Worm (Caenorhabditis elegans) whole organism, young adult: ENCODE measurements around the gene smgl-2.

Source experiments
- B0019.2 ChIP-seq: fragments of 200-800 bp; sonication (Bioruptor generic); conservative IDR thresholded peaks from 2 replicates; pipeline ENCODE4 v1.3.6; 2022; ENCODE audit warnings: missing genetic modification reagents, missing genetic modification characterization, missing compliant biosample characterization
- B0261.1 ChIP-seq: sonication (generic microtip); optimal IDR thresholded peaks from 2 replicates; lab custom pipeline; 2016; ENCODE audit warnings: mild to moderate bottlenecking, missing genetic modification characterization, moderate library complexity, missing compliant biosample characterization
- C06A6.2 ChIP-seq: fragments of 200-800 bp; sonication (Bioruptor generic); conservative IDR thresholded peaks from 2 replicates; pipeline ENCODE4 v1.3.6; 2022; ENCODE audit warnings: missing genetic modification characterization, missing compliant biosample characterization
- C17E4.6 ChIP-seq: fragments of 200-800 bp; sonication (Bioruptor generic); IDR thresholded peaks from 2 replicates; pipeline ENCODE4 v1.3.6; 2022; ENCODE audit warnings: missing genetic modification reagents, missing genetic modification characterization, missing compliant biosample characterization
- F10E7.11 ChIP-seq: sonication (generic microtip); optimal IDR thresholded peaks from 2 replicates; lab custom pipeline; 2017; ENCODE audit warnings: mild to moderate bottlenecking, missing genetic modification characterization, moderate library complexity, missing compliant biosample characterization
- F52B5.7 ChIP-seq: sonication (generic microtip); optimal IDR thresholded peaks from 2 replicates; lab custom pipeline; 2016; ENCODE audit warnings: mild to moderate bottlenecking, missing genetic modification characterization, missing compliant biosample characterization
- T07F8.4 ChIP-seq: sonication (generic microtip); optimal IDR thresholded peaks from 2 replicates; lab custom pipeline; 2016; ENCODE audit warnings: mild to moderate bottlenecking, missing genetic modification characterization, moderate library complexity, missing compliant biosample characterization
- T26A5.8 ChIP-seq: sonication (generic microtip); optimal IDR thresholded peaks from 2 replicates; lab custom pipeline; 2016; ENCODE audit warnings: missing genetic modification characterization, missing compliant biosample characterization
- Y53F4B.3 ChIP-seq: fragments of 200-800 bp; sonication (Bioruptor generic); IDR thresholded peaks from 2 replicates; pipeline ENCODE4 v1.3.6; 2022; ENCODE audit warnings: missing genetic modification reagents, missing genetic modification characterization, missing compliant biosample characterization
- akir-1 ChIP-seq: fragments of 200-800 bp; sonication (Bioruptor generic); optimal IDR thresholded peaks from 2 replicates; lab custom pipeline; 2018; ENCODE audit warnings: mild to moderate bottlenecking, missing genetic modification characterization, moderate library complexity, missing compliant biosample characterization
- attf-5 ChIP-seq: fragments of 200-800 bp; sonication (Bioruptor generic); optimal IDR thresholded peaks from 2 replicates; lab custom pipeline; 2018; ENCODE audit warnings: mild to moderate bottlenecking, missing genetic modification characterization, missing compliant biosample characterization
- ccch-3 ChIP-seq: fragments of 200-800 bp; sonication (Bioruptor generic); optimal IDR thresholded peaks from 2 replicates; lab custom pipeline; 2018; ENCODE audit warnings: mild to moderate bottlenecking, missing genetic modification characterization, missing compliant biosample characterization
- cebp-1 ChIP-seq, 2 experiments: fragments of 200-800 bp in 1 of 2; sonication (Bioruptor generic) in 1 of 2; sonication (generic microtip) in 1 of 2; IDR thresholded peaks in 1 of 2; optimal IDR thresholded peaks in 1 of 2; 2 replicates each; pipeline versions ENCODE4 v1.3.6 to Lab custom; 2017 to 2022; ENCODE audit warnings: missing compliant biosample characterization in 2 of 2, missing genetic modification characterization in 2 of 2, mild to moderate bottlenecking in 1 of 2, missing genetic modification reagents in 1 of 2, moderate library complexity in 1 of 2
- ceh-40 ChIP-seq: fragments of 200-800 bp; sonication (Bioruptor generic); IDR thresholded peaks from 2 replicates; pipeline ENCODE4 v1.3.6; 2022; ENCODE audit warnings: missing genetic modification characterization, missing compliant biosample characterization
- ceh-58 ChIP-seq: fragments of 200-800 bp; sonication (Bioruptor generic); IDR thresholded peaks from 2 replicates; pipeline ENCODE4 v1.3.6; 2022; ENCODE audit warnings: missing genetic modification characterization, missing compliant biosample characterization
- ceh-79 ChIP-seq: sonication (generic microtip); optimal IDR thresholded peaks from 2 replicates; lab custom pipeline; 2017; ENCODE audit warnings: mild to moderate bottlenecking, missing genetic modification characterization, missing compliant biosample characterization
- chd-7 ChIP-seq: sonication (generic microtip); optimal IDR thresholded peaks from 2 replicates; lab custom pipeline; 2016; ENCODE audit warnings: mild to moderate bottlenecking, missing genetic modification characterization, moderate library complexity, missing compliant biosample characterization
- die-1 ChIP-seq: sonication (generic microtip); optimal IDR thresholded peaks from 2 replicates; lab custom pipeline; 2016; ENCODE audit warnings: missing genotype, mild to moderate bottlenecking, missing genetic modification characterization, missing compliant biosample characterization
- dox-1 ChIP-seq: fragments of 200-800 bp; sonication (Bioruptor generic); IDR thresholded peaks from 2 replicates; pipeline ENCODE4 v1.3.6; 2022; ENCODE audit warnings: missing genetic modification reagents, missing genetic modification characterization, missing compliant biosample characterization
- egrh-3 ChIP-seq: fragments of 200-800 bp; sonication (Bioruptor generic); IDR thresholded peaks from 2 replicates; pipeline ENCODE4 v1.3.6; 2022; ENCODE audit warnings: missing genetic modification reagents, missing genetic modification characterization, missing compliant biosample characterization
- ekl-4 ChIP-seq: fragments of 200-800 bp; sonication (Bioruptor generic); IDR thresholded peaks from 2 replicates; pipeline ENCODE4 v1.3.6; 2022; ENCODE audit warnings: missing genetic modification reagents, missing genetic modification characterization, missing compliant biosample characterization
- ets-4 ChIP-seq: fragments of 200-800 bp; sonication (Bioruptor generic); optimal IDR thresholded peaks from 2 replicates; lab custom pipeline; 2018; ENCODE audit warnings: mild to moderate bottlenecking, missing genetic modification characterization, missing compliant biosample characterization
- fkh-3 ChIP-seq: sonication (generic microtip); optimal IDR thresholded peaks from 2 replicates; lab custom pipeline; 2016; ENCODE audit warnings: mild to moderate bottlenecking, missing genetic modification characterization, missing compliant biosample characterization
- gei-17 ChIP-seq: fragments of 200-800 bp; sonication (Bioruptor generic); optimal IDR thresholded peaks from 2 replicates; lab custom pipeline; 2018; ENCODE audit warnings: mild to moderate bottlenecking, missing genetic modification characterization, missing compliant biosample characterization
- hlh-26 ChIP-seq: fragments of 200-800 bp; sonication (Bioruptor generic); conservative IDR thresholded peaks from 2 replicates; pipeline ENCODE4 v1.3.6; 2022; ENCODE audit warnings: missing genetic modification reagents, missing genetic modification characterization, missing compliant biosample characterization
- hmg-1.2 ChIP-seq: fragments of 200-800 bp; sonication (Bioruptor generic); IDR thresholded peaks from 2 replicates; pipeline ENCODE4 v1.3.6; 2022; ENCODE audit warnings: missing genetic modification reagents, missing genetic modification characterization, missing compliant biosample characterization
- hmg-20 ChIP-seq: fragments of 200-800 bp; sonication (Bioruptor generic); IDR thresholded peaks from 2 replicates; pipeline ENCODE4 v1.3.6; 2022; ENCODE audit warnings: missing genetic modification reagents, missing genetic modification characterization, missing compliant biosample characterization
- hrde-1 ChIP-seq: sonication (generic microtip); optimal IDR thresholded peaks from 2 replicates; lab custom pipeline; 2016; ENCODE audit warnings: missing genetic modification characterization, mild to moderate bottlenecking, missing compliant biosample characterization, moderate library complexity, missing genotype, missing genetic modification reagents, borderline replicate concordance
- let-607 ChIP-seq, 2 experiments: fragments of 200-800 bp in 1 of 2; sonication (Bioruptor generic) in 1 of 2; sonication (generic microtip) in 1 of 2; optimal IDR thresholded peaks; 2 replicates each; lab custom pipeline; 2016 to 2018; ENCODE audit warnings: mild to moderate bottlenecking in 2 of 2, missing compliant biosample characterization in 2 of 2, missing genetic modification characterization in 2 of 2, moderate library complexity in 2 of 2, missing genotype in 1 of 2
- lin-35 ChIP-seq, 3 experiments: fragments of 150-350 bp in 2 of 3; sonication (generic microtip) in 1 of 3; optimal IDR thresholded peaks; 2 replicates each; lab custom pipeline; 2014 to 2018; ENCODE audit warnings: missing biosample characterization in 3 of 3, missing genetic modification characterization in 3 of 3, missing genetic modification reagents in 3 of 3
- lir-1 ChIP-seq: fragments of 200-800 bp; sonication (Bioruptor generic); conservative IDR thresholded peaks from 2 replicates; pipeline ENCODE4 v1.3.6; 2022; ENCODE audit warnings: missing genetic modification reagents, missing genetic modification characterization, missing compliant biosample characterization
- madf-10 ChIP-seq: sonication (generic microtip); optimal IDR thresholded peaks from 2 replicates; lab custom pipeline; 2016; ENCODE audit warnings: mild to moderate bottlenecking, missing genetic modification characterization, missing compliant biosample characterization
- mcd-1 ChIP-seq: fragments of 200-800 bp; sonication (Bioruptor generic); IDR thresholded peaks from 2 replicates; pipeline ENCODE4 v1.3.6; 2022; ENCODE audit warnings: missing genetic modification reagents, missing genetic modification characterization, missing compliant biosample characterization
- mxl-1 ChIP-seq: sonication (generic microtip); optimal IDR thresholded peaks from 2 replicates; lab custom pipeline; 2016; ENCODE audit warnings: missing genetic modification characterization, missing compliant biosample characterization
- nhr-80 ChIP-seq: sonication (generic microtip); optimal IDR thresholded peaks from 2 replicates; lab custom pipeline; 2016; ENCODE audit warnings: missing genetic modification characterization, missing compliant biosample characterization
- nhr-90 ChIP-seq: sonication (generic microtip); optimal IDR thresholded peaks from 2 replicates; lab custom pipeline; 2016; ENCODE audit warnings: missing genotype, mild to moderate bottlenecking, missing genetic modification characterization, missing compliant biosample characterization
- pha-4 ChIP-seq: fragments of 150-350 bp; sonication (generic microtip); optimal IDR thresholded peaks from 2 replicates; lab custom pipeline; 2014; ENCODE audit warnings: missing biosample characterization, missing genetic modification reagents, missing genetic modification characterization
- rpc-1 ChIP-seq, 2 experiments: fragments of 150-350 bp in 1 of 2; sonication (generic microtip) in 1 of 2; optimal IDR thresholded peaks; 2 replicates each; lab custom pipeline; 2014 to 2018; ENCODE audit warnings: missing biosample characterization in 1 of 2, missing genetic modification characterization in 1 of 2, missing genetic modification reagents in 1 of 2, missing genotype in 1 of 2
- sdz-38 ChIP-seq: sonication (generic microtip); optimal IDR thresholded peaks from 2 replicates; lab custom pipeline; 2016; ENCODE audit warnings: missing genotype, missing genetic modification characterization, missing compliant biosample characterization
- snpc-1.1 ChIP-seq: sonication (generic microtip); optimal IDR thresholded peaks from 2 replicates; lab custom pipeline; 2017; ENCODE audit warnings: missing genetic modification characterization, mild to moderate bottlenecking, missing compliant biosample characterization, antibody characterized with exemption, moderate library complexity, missing genotype, missing genetic modification reagents; ENCODE audit not compliant: insufficient read depth
- unc-130 ChIP-seq: sonication (generic microtip); optimal IDR thresholded peaks from 2 replicates; lab custom pipeline; 2016; ENCODE audit warnings: missing genetic modification reagents, missing genetic modification characterization, missing compliant biosample characterization
- unc-62 ChIP-seq: fragments of 150-350 bp; optimal IDR thresholded peaks from 2 replicates; lab custom pipeline; 2014; ENCODE audit warnings: missing biosample characterization, missing genetic modification reagents, missing genetic modification characterization
- zfh-2 ChIP-seq: fragments of 200-800 bp; sonication (Bioruptor generic); conservative IDR thresholded peaks from 2 replicates; pipeline ENCODE4 v1.3.6; 2022; ENCODE audit warnings: missing genetic modification reagents, missing genetic modification characterization, missing compliant biosample characterization
- zim-3 ChIP-seq: sonication (generic microtip); optimal IDR thresholded peaks from 2 replicates; lab custom pipeline; 2017; ENCODE audit warnings: mild to moderate bottlenecking, missing genetic modification characterization, moderate library complexity, missing compliant biosample characterization
- ztf-22 ChIP-seq: fragments of 200-800 bp; sonication (Bioruptor generic); optimal IDR thresholded peaks from 2 replicates; lab custom pipeline; 2018; ENCODE audit warnings: mild to moderate bottlenecking, missing genetic modification characterization, moderate library complexity, missing compliant biosample characterization
- ztf-25 ChIP-seq: fragments of 200-800 bp; sonication (Bioruptor generic); IDR thresholded peaks from 2 replicates; pipeline ENCODE4 v1.3.6; 2022; ENCODE audit warnings: missing genetic modification reagents, missing genetic modification characterization, missing compliant biosample characterization
- ztf-28 ChIP-seq: fragments of 200-800 bp; sonication (Bioruptor generic); IDR thresholded peaks from 2 replicates; pipeline ENCODE4 v1.3.6; 2022; ENCODE audit warnings: missing genetic modification reagents, missing genetic modification characterization, missing compliant biosample characterization

Gene smgl-2

ce11 chrIV:3742426-3742839 is 16.5 kb downstream of the smgl-2 start (continued):
- TF ChIP-seq lir-1 (GFP tag; lab: Robert Waterston, UW), result no peak
- TF ChIP-seq hmg-20 (GFP tag; lab: Robert Waterston, UW), result 0 out of 2 replicates have a peak, but pooled peaks have one; percentile 24
- TF ChIP-seq mxl-1 (tag; lab: Kevin White, UChicago), result no peak
- peak; percentile 39 for TF ChIP-seq gei-17 (GFP tag; lab: Kevin White, UChicago)
- no peak for TF ChIP-seq fkh-3 (tag; lab: Kevin White, UChicago)
- no peak for TF ChIP-seq B0019.2 (GFP tag; lab: Robert Waterston, UW)
- TF ChIP-seq ccch-3 (GFP tag; lab: Kevin White, UChicago), result no peak
- TF ChIP-seq hlh-26, result no peak
- TF ChIP-seq let-607 (tag; optimal IDR thresholded peaks at IDR 0.05; lab: Kevin White, UChicago), result no peak
- TF ChIP-seq ztf-28, result no peak
- TF ChIP-seq T26A5.8 (tag; lab: Kevin White, UChicago), result no peak
- no peak for TF ChIP-seq sdz-38 (tag; lab: Kevin White, UChicago)
- TF ChIP-seq hrde-1, result no peak
- TF ChIP-seq B0261.1 (tag; lab: Kevin White, UChicago), result no peak
- TF ChIP-seq ets-4 (GFP tag; lab: Kevin White, UChicago), result peak; percentile 78
- TF ChIP-seq snpc-1.1 (tag; lab: Kevin White, UChicago), result no peak
- no peak for TF ChIP-seq F10E7.11 (tag; lab: Kevin White, UChicago)
- no peak for TF ChIP-seq ekl-4
- no peak for TF ChIP-seq die-1 (tag; lab: Kevin White, UChicago)
- TF ChIP-seq ztf-22 (GFP tag; lab: Kevin White, UChicago), result peak; percentile 3
- peak in 1 of 3 experiments; percentile 49 for TF ChIP-seq lin-35 (GFP tag; optimal IDR thresholded peaks at IDR 0.05; lab: Kevin White, UChicago)
- peak; percentile 36 for TF ChIP-seq madf-10 (tag; lab: Kevin White, UChicago)
- no peak for TF ChIP-seq chd-7
- no peak for TF ChIP-seq ceh-58 (GFP tag; lab: Robert Waterston, UW)
- peak; percentile 48 for TF ChIP-seq nhr-80
- no peak for TF ChIP-seq T07F8.4 (tag; lab: Kevin White, UChicago)
- no peak for TF ChIP-seq ceh-79 (tag; lab: Kevin White, UChicago)
- TF ChIP-seq pha-4 (tag; lab: Kevin White, UChicago), result peak; percentile 9

DNA sequence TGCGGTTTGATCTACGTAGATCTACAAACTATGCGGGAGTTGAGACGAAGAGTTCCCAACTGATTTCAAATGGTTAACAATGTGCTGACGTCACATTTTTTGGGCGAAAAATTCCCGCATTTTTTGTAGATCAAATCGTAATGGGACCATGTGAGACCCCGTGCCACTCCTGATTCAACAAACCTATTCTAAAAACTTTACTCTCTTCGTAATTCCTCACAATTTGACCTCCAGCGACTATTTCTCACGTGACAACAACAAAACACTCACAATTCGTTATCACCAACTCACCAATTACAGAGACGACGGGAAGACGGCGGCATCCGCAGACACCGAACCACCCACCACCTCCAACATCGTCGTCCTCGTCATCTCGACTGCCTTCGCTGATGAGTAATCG is 17.8 kb downstream of the smgl-2 start, which contains the start of gene siah-1:
siah-1 (plus strand) TSS at position 301 of the 400 bp plus-strand sequence.
- TF ChIP-seq cebp-1 (GFP tag; IDR thresholded peaks at IDR 0.05; lab: Robert Waterston, UW) (no peak), cebp-1 (tag; optimal IDR thresholded peaks at IDR 0.05; lab: Kevin White, UChicago) (peak; percentile 18), C17E4.6 (GFP tag; lab: Robert Waterston, UW) (0 out of 2 replicates have a peak, but pooled peaks have one; percentile 13), zfh-2 (GFP tag; lab: Robert Waterston, UW) (0 out of 2 replicates have a peak, but pooled peaks have one; percentile 34), akir-1 (no peak), nhr-80 (peak; percentile 2), zim-3 (no peak), attf-5 (peak; percentile 15), unc-62 (GFP tag; lab: Kevin White, UChicago) (no peak), B0019.2 (GFP tag; lab: Robert Waterston, UW) (no peak), F52B5.7 (tag; lab: Kevin White, UChicago) (no peak), ceh-40 (GFP tag; lab: Robert Waterston, UW) (no peak), Y53F4B.3 (GFP tag; lab: Robert Waterston, UW) (no peak; the same call in 1 of the 2 replicates), mcd-1 (GFP tag; lab: Robert Waterston, UW) (0 out of 2 replicates have a peak, but pooled peaks have one; percentile 12), ztf-25 (no peak), egrh-3 (GFP tag; lab: Robert Waterston, UW) (no peak), nhr-90 (tag; lab: Kevin White, UChicago) (no peak), C06A6.2 (GFP tag; lab: Robert Waterston, UW) (no peak), unc-130 (GFP tag; lab: Kevin White, UChicago) (no peak), rpc-1 (optimal IDR thresholded peaks at IDR 0.05; lab: Kevin White, UChicago) (no peak), rpc-1 (tag; optimal IDR thresholded peaks at IDR 0.05; lab: Kevin White, UChicago) (no peak), hmg-1.2 (GFP tag; lab: Robert Waterston, UW) (0 out of 2 replicates have a peak, but pooled peaks have one; percentile 11), dox-1 (GFP tag; lab: Robert Waterston, UW) (0 out of 2 replicates have a peak, but pooled peaks have one; percentile 11)
